Fruit fly (Drosophila melanogaster) whole organism, wandering third instar larva: ENCODE measurements around the gene Ifrd1.

Experiments used
- Hnf4 ChIP-seq: fragments of 200-800 bp; sonication (Bioruptor generic); optimal IDR thresholded peaks from 2 replicates; lab custom pipeline; 2016; ENCODE audit warnings: missing biosample characterization, mild to moderate bottlenecking, missing genetic modification characterization
- Myc ChIP-seq: fragments of >200 bp; optimal IDR thresholded peaks from 2 replicates; lab custom pipeline; 2017
- lola ChIP-seq: fragments of >200 bp; optimal IDR thresholded peaks from 2 replicates; lab custom pipeline; 2017; ENCODE audit warnings: missing biosample characterization, missing genetic modification characterization
- rgr ChIP-seq: fragments of 200-800 bp; sonication (Bioruptor generic); optimal IDR thresholded peaks from 3 replicates; lab custom pipeline; 2016; ENCODE audit warnings: missing biosample characterization, mild to moderate bottlenecking, missing genetic modification characterization

DNA sequence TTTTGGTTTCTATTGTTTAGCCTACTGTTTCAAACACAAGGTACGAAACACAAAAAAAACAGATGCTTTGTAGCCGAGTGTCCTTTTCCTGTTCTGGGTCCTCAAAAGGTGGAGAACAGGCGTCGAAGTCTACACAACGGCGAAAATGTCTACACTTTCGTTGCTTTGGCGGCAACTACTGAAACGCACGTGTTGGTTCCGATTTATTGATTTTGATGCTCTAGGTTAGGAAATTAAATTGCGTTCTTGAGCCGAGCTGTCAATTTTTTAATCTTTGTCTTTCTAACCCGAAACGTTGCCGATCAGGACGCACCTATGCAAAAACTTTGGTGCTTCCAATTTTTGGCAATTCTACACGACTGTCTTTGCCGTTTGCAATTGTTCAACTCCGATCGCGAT is 561 bp downstream of the Ifrd1 start:
- TF ChIP-seq lola (GFP tag; lab: Kevin White, UChicago) = no peak
- no peak for TF ChIP-seq rgr (GFP tag; lab: Kevin White, UChicago)
- no peak for TF ChIP-seq Hnf4 (GFP tag; lab: Kevin White, UChicago)
- TF ChIP-seq Myc (lab: Kevin White, UChicago) = no peak
